Worm (Caenorhabditis elegans) whole organism, L4/young adult: ENCODE measurements around the gene AH10.2.

Source experiments
- W03F9.2 ChIP-seq: fragments of 150-350 bp; optimal IDR thresholded peaks from 2 replicates; lab custom pipeline; 2014; ENCODE audit warnings: missing biosample characterization, missing genetic modification characterization
- dao-5 ChIP-seq: sonication (generic microtip); optimal IDR thresholded peaks from 2 replicates; lab custom pipeline; 2016; ENCODE audit warnings: missing genotype, missing genetic modification characterization, moderate library complexity, missing compliant biosample characterization
- him-1 ChIP-seq: sonication (generic microtip); optimal IDR thresholded peaks from 2 replicates; lab custom pipeline; 2016; ENCODE audit warnings: missing genotype, missing genetic modification reagents, missing genetic modification characterization, missing compliant biosample characterization

DNA sequence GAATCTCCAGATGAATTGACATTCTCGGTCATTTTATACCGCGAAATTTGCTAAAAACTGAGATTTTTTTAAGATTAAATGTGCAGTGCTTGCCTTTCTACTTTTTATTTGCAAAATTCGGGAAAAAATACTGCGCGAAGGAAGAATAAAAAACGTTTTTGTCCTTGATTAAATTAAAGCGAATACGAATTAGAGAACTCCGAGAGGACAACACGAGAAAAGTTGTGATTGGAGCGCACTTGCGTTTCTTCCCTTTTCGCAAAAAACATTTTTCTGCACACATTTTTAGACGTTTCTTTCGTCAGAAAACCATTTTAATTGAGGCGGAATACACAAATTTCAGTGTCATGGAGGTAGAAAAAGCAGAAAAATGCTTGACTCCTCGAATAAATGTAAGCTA is 28.9 kb downstream of the AH10.2 start, which contains the start of the genes trm-1 and ints-2:
- TF ChIP-seq him-1 (tag; lab: Kevin White, UChicago) (no peak), dao-5 (no peak), W03F9.2 (tag; lab: Kevin White, UChicago) (peak; percentile 60)
